Worm (Caenorhabditis elegans) whole organism, young adult: ENCODE results near the gene srx-18.

Experiments used
- B0261.1 ChIP-seq: sonication (generic microtip); optimal IDR thresholded peaks from 2 replicates; lab custom pipeline; 2016; ENCODE audit warnings: mild to moderate bottlenecking, missing genetic modification characterization, moderate library complexity, missing compliant biosample characterization
- B0336.3 ChIP-seq: fragments of 200-800 bp; sonication (Bioruptor generic); IDR thresholded peaks from 2 replicates; pipeline ENCODE4 v1.3.6; 2022; ENCODE audit warnings: missing genetic modification characterization, missing compliant biosample characterization
- D2030.7 ChIP-seq: fragments of 200-800 bp; sonication (Bioruptor generic); IDR thresholded peaks from 2 replicates; pipeline ENCODE4 v1.3.6; 2022; ENCODE audit warnings: missing genetic modification reagents, missing genetic modification characterization, missing compliant biosample characterization
- F49E8.2 ChIP-seq: sonication (generic microtip); optimal IDR thresholded peaks from 3 replicates; lab custom pipeline; 2017; ENCODE audit warnings: missing genetic modification characterization, mild to moderate bottlenecking, missing compliant biosample characterization, antibody characterized with exemption, moderate library complexity; ENCODE audit not compliant: insufficient read depth
- F55B11.4 ChIP-seq: sonication (generic microtip); optimal IDR thresholded peaks from 2 replicates; lab custom pipeline; 2016; ENCODE audit warnings: missing compliant biosample characterization, missing genetic modification characterization, borderline replicate concordance; ENCODE audit not compliant: insufficient read depth
- aptf-2 ChIP-seq: fragments of 200-800 bp; sonication (Bioruptor generic); conservative IDR thresholded peaks from 2 replicates; pipeline ENCODE4 v1.3.6; 2022; ENCODE audit warnings: missing genetic modification reagents, missing genetic modification characterization, missing compliant biosample characterization
- athp-1 ChIP-seq: sonication (generic microtip); optimal IDR thresholded peaks from 2 replicates; lab custom pipeline; 2017; ENCODE audit warnings: mild to moderate bottlenecking, missing genetic modification characterization, missing compliant biosample characterization
- attf-3 ChIP-seq: fragments of 200-800 bp; sonication (Bioruptor generic); conservative IDR thresholded peaks from 2 replicates; pipeline ENCODE4 v1.3.6; 2022; ENCODE audit warnings: missing genetic modification reagents, missing genetic modification characterization, missing compliant biosample characterization
- attf-6 ChIP-seq: fragments of 200-800 bp; sonication (Bioruptor generic); IDR thresholded peaks from 2 replicates; pipeline ENCODE4 v1.3.6; 2022; ENCODE audit warnings: missing genetic modification reagents, missing genetic modification characterization, missing compliant biosample characterization
- bed-1 ChIP-seq: fragments of 200-800 bp; sonication (Bioruptor generic); IDR thresholded peaks from 2 replicates; pipeline ENCODE4 v1.3.6; 2022; ENCODE audit warnings: missing genetic modification reagents, missing genetic modification characterization, missing compliant biosample characterization
- bed-2 ChIP-seq: fragments of 200-800 bp; sonication (Bioruptor generic); IDR thresholded peaks from 2 replicates; pipeline ENCODE4 v1.3.6; 2022; ENCODE audit warnings: missing genetic modification reagents, missing genetic modification characterization, missing compliant biosample characterization
- ccch-3 ChIP-seq: fragments of 200-800 bp; sonication (Bioruptor generic); optimal IDR thresholded peaks from 2 replicates; lab custom pipeline; 2018; ENCODE audit warnings: mild to moderate bottlenecking, missing genetic modification characterization, missing compliant biosample characterization
- cebp-1 ChIP-seq, 2 experiments: fragments of 200-800 bp in 1 of 2; sonication (Bioruptor generic) in 1 of 2; sonication (generic microtip) in 1 of 2; IDR thresholded peaks in 1 of 2; optimal IDR thresholded peaks in 1 of 2; 2 replicates each; pipeline versions ENCODE4 v1.3.6 to Lab custom; 2017 to 2022; ENCODE audit warnings: missing compliant biosample characterization in 2 of 2, missing genetic modification characterization in 2 of 2, mild to moderate bottlenecking in 1 of 2, missing genetic modification reagents in 1 of 2, moderate library complexity in 1 of 2
- ceh-27 ChIP-seq: fragments of 200-800 bp; sonication (Bioruptor generic); optimal IDR thresholded peaks from 2 replicates; lab custom pipeline; 2018; ENCODE audit warnings: mild to moderate bottlenecking, missing genetic modification characterization, moderate library complexity, missing compliant biosample characterization
- dox-1 ChIP-seq: fragments of 200-800 bp; sonication (Bioruptor generic); IDR thresholded peaks from 2 replicates; pipeline ENCODE4 v1.3.6; 2022; ENCODE audit warnings: missing genetic modification reagents, missing genetic modification characterization, missing compliant biosample characterization
- dpl-1 ChIP-seq: fragments of 150-350 bp; optimal IDR thresholded peaks from 2 replicates; lab custom pipeline; 2014; ENCODE audit warnings: missing biosample characterization, missing genetic modification reagents, missing genetic modification characterization
- egl-18 ChIP-seq: fragments of 200-800 bp; sonication (Bioruptor generic); IDR thresholded peaks from 2 replicates; pipeline ENCODE4 v1.3.6; 2022; ENCODE audit warnings: missing genetic modification reagents, missing genetic modification characterization, missing compliant biosample characterization
- egrh-3 ChIP-seq: fragments of 200-800 bp; sonication (Bioruptor generic); IDR thresholded peaks from 2 replicates; pipeline ENCODE4 v1.3.6; 2022; ENCODE audit warnings: missing genetic modification reagents, missing genetic modification characterization, missing compliant biosample characterization
- ekl-4 ChIP-seq: fragments of 200-800 bp; sonication (Bioruptor generic); IDR thresholded peaks from 2 replicates; pipeline ENCODE4 v1.3.6; 2022; ENCODE audit warnings: missing genetic modification reagents, missing genetic modification characterization, missing compliant biosample characterization
- gei-17 ChIP-seq: fragments of 200-800 bp; sonication (Bioruptor generic); optimal IDR thresholded peaks from 2 replicates; lab custom pipeline; 2018; ENCODE audit warnings: mild to moderate bottlenecking, missing genetic modification characterization, missing compliant biosample characterization
- lir-1 ChIP-seq: fragments of 200-800 bp; sonication (Bioruptor generic); conservative IDR thresholded peaks from 2 replicates; pipeline ENCODE4 v1.3.6; 2022; ENCODE audit warnings: missing genetic modification reagents, missing genetic modification characterization, missing compliant biosample characterization
- lsl-1 ChIP-seq: fragments of 200-800 bp; sonication (Bioruptor generic); optimal IDR thresholded peaks from 2 replicates; lab custom pipeline; 2018; ENCODE audit warnings: mild to moderate bottlenecking, missing genetic modification characterization, moderate library complexity, missing compliant biosample characterization
- mcd-1 ChIP-seq: fragments of 200-800 bp; sonication (Bioruptor generic); IDR thresholded peaks from 2 replicates; pipeline ENCODE4 v1.3.6; 2022; ENCODE audit warnings: missing genetic modification reagents, missing genetic modification characterization, missing compliant biosample characterization
- nfya-2 ChIP-seq: fragments of 200-800 bp; sonication (Bioruptor generic); IDR thresholded peaks from 2 replicates; pipeline ENCODE4 v1.3.6; 2022; ENCODE audit warnings: missing genetic modification reagents, missing genetic modification characterization, missing compliant biosample characterization
- nhr-80 ChIP-seq: sonication (generic microtip); optimal IDR thresholded peaks from 2 replicates; lab custom pipeline; 2016; ENCODE audit warnings: missing genetic modification characterization, missing compliant biosample characterization
- nhr-90 ChIP-seq: sonication (generic microtip); optimal IDR thresholded peaks from 2 replicates; lab custom pipeline; 2016; ENCODE audit warnings: missing genotype, mild to moderate bottlenecking, missing genetic modification characterization, missing compliant biosample characterization
- repo-1 ChIP-seq: sonication (generic microtip); optimal IDR thresholded peaks from 2 replicates; lab custom pipeline; 2017; ENCODE audit warnings: mild to moderate bottlenecking, missing genetic modification characterization, missing compliant biosample characterization
- rpc-1 ChIP-seq, 2 experiments: fragments of 150-350 bp in 1 of 2; sonication (generic microtip) in 1 of 2; optimal IDR thresholded peaks; 2 replicates each; lab custom pipeline; 2014 to 2018; ENCODE audit warnings: missing biosample characterization in 1 of 2, missing genetic modification characterization in 1 of 2, missing genetic modification reagents in 1 of 2, missing genotype in 1 of 2
- snpc-3.4 ChIP-seq: sonication (generic microtip); optimal IDR thresholded peaks from 2 replicates; lab custom pipeline; 2017; ENCODE audit warnings: missing genetic modification characterization, mild to moderate bottlenecking, missing compliant biosample characterization, antibody characterized with exemption, moderate library complexity, missing genotype, missing genetic modification reagents
- tbp1 ChIP-seq: fragments of 200-800 bp; sonication (Bioruptor generic); optimal IDR thresholded peaks from 2 replicates; lab custom pipeline; 2018; ENCODE audit warnings: mild to moderate bottlenecking, missing genetic modification characterization, missing compliant biosample characterization
- tlf-1 ChIP-seq: fragments of 200-800 bp; sonication (Bioruptor generic); optimal IDR thresholded peaks from 2 replicates; lab custom pipeline; 2018; ENCODE audit warnings: mild to moderate bottlenecking, missing genetic modification characterization, missing compliant biosample characterization
- unc-62 ChIP-seq: fragments of 150-350 bp; optimal IDR thresholded peaks from 2 replicates; lab custom pipeline; 2014; ENCODE audit warnings: missing biosample characterization, missing genetic modification reagents, missing genetic modification characterization
- xnd-1 ChIP-seq: sonication (generic microtip); optimal IDR thresholded peaks from 2 replicates; lab custom pipeline; 2016; ENCODE audit warnings: missing genotype, missing genetic modification reagents, missing genetic modification characterization, missing compliant biosample characterization
- zfh-2 ChIP-seq: fragments of 200-800 bp; sonication (Bioruptor generic); conservative IDR thresholded peaks from 2 replicates; pipeline ENCODE4 v1.3.6; 2022; ENCODE audit warnings: missing genetic modification reagents, missing genetic modification characterization, missing compliant biosample characterization

srx-18 gene

ce11 chrV:17810053-17810452 is 11.4 kb upstream of the srx-18 start, which contains the start of gene srh-296:
srh-296 (plus strand) TSS chrV:17810353.
- TF ChIP-seq tbp1 (GFP tag; lab: Kevin White, UChicago) = no peak
- TF ChIP-seq lir-1 (GFP tag; lab: Robert Waterston, UW) = no peak
- TF ChIP-seq egrh-3 (GFP tag; lab: Robert Waterston, UW) = no peak
- TF ChIP-seq bed-1 (GFP tag; lab: Robert Waterston, UW) = no peak
- no peak for TF ChIP-seq zfh-2
- no peak for TF ChIP-seq aptf-2 (GFP tag; lab: Robert Waterston, UW)
- no peak for TF ChIP-seq cebp-1 (GFP tag; IDR thresholded peaks at IDR 0.05; lab: Robert Waterston, UW)
- no peak for TF ChIP-seq cebp-1 (tag; optimal IDR thresholded peaks at IDR 0.05; lab: Kevin White, UChicago)
- no peak for TF ChIP-seq mcd-1 (GFP tag; lab: Robert Waterston, UW)
- TF ChIP-seq nfya-2 (GFP tag; lab: Robert Waterston, UW) = no peak
- TF ChIP-seq bed-2 (GFP tag; lab: Robert Waterston, UW) = no peak
- TF ChIP-seq dpl-1 (GFP tag; lab: Kevin White, UChicago) = no peak
- TF ChIP-seq, all 124 proteins: peak for 0

ce11 chrV:17805323-17805722 is 6.6 kb upstream of the srx-18 start, which contains the start of gene srh-291:
srh-291 (plus strand) TSS chrV:17805623.
- no peak for TF ChIP-seq nhr-80
- no peak for TF ChIP-seq F55B11.4 (tag; lab: Kevin White, UChicago)
- no peak for TF ChIP-seq gei-17 (GFP tag; lab: Kevin White, UChicago)
- TF ChIP-seq attf-3 (GFP tag; lab: Robert Waterston, UW) = no peak
- TF ChIP-seq snpc-3.4 (tag; lab: Kevin White, UChicago) = no peak

ce11 chrV:17802519-17802918 is 3.8 kb upstream of the srx-18 start, which contains the start of the genes Y94A7B.11 and srh-292:
Y94A7B.11 (minus strand) TSS chrV:17802619.
srh-292 (plus strand) TSS chrV:17802769.
- no peak for TF ChIP-seq athp-1
- TF ChIP-seq D2030.7 = no peak
- TF ChIP-seq unc-62 (GFP tag; lab: Kevin White, UChicago) = no peak
- no peak for TF ChIP-seq aptf-2 (GFP tag; lab: Robert Waterston, UW)
- no peak for TF ChIP-seq ccch-3 (GFP tag; lab: Kevin White, UChicago)
- TF ChIP-seq egl-18 (GFP tag; lab: Robert Waterston, UW) = no peak
- no peak for TF ChIP-seq tbp1 (GFP tag; lab: Kevin White, UChicago)
- no peak for TF ChIP-seq rpc-1 (optimal IDR thresholded peaks at IDR 0.05; lab: Kevin White, UChicago)
- TF ChIP-seq rpc-1 (tag; optimal IDR thresholded peaks at IDR 0.05; lab: Kevin White, UChicago) = no peak
- TF ChIP-seq lsl-1 = no peak

- TF ChIP-seq repo-1 = no peak
- no peak for TF ChIP-seq dox-1 (GFP tag; lab: Robert Waterston, UW)
These were observed 1.8 kb upstream of the srx-18 start, which contains the start of gene srh-287 for ce11 chrV:17800538-17800937. srh-287 (plus strand) TSS chrV:17800838.

ce11 chrV:17795655-17796054 is 3.0 kb downstream of the srx-18 start, which contains the start of gene srh-288:
srh-288 (minus strand) TSS chrV:17795755.
- no peak for TF ChIP-seq xnd-1 (tag; lab: Kevin White, UChicago)
- no peak for TF ChIP-seq attf-6
- no peak for TF ChIP-seq B0336.3 (GFP tag; lab: Robert Waterston, UW)
- no peak for TF ChIP-seq ceh-27 (GFP tag; lab: Kevin White, UChicago)

ce11 chrV:17793986-17794385 is 4.7 kb downstream of the srx-18 start, which contains the start of gene srh-289:
srh-289 (minus strand) TSS chrV:17794086.
- no peak for TF ChIP-seq tlf-1 (GFP tag; lab: Kevin White, UChicago)
- TF ChIP-seq ekl-4 = no peak
- no peak for TF ChIP-seq B0261.1 (tag; lab: Kevin White, UChicago)
- no peak for TF ChIP-seq nhr-90 (tag; lab: Kevin White, UChicago)
- no peak for TF ChIP-seq snpc-3.4 (tag; lab: Kevin White, UChicago)
- TF ChIP-seq rpc-1 (optimal IDR thresholded peaks at IDR 0.05; lab: Kevin White, UChicago) = no peak
- TF ChIP-seq rpc-1 (tag; optimal IDR thresholded peaks at IDR 0.05; lab: Kevin White, UChicago) = no peak
- TF ChIP-seq F49E8.2 = no peak
- TF ChIP-seq, all 124 proteins: peak for 0
